Worm (Caenorhabditis elegans) whole organism, young adult: Measurements from ENCODE around the gene prx-12.

Source experiments
- bed-2 ChIP-seq: fragments of 200-800 bp; sonication (Bioruptor generic); IDR thresholded peaks from 2 replicates; pipeline ENCODE4 v1.3.6; 2022; ENCODE audit warnings: missing genetic modification reagents, missing genetic modification characterization, missing compliant biosample characterization
- ccch-3 ChIP-seq: fragments of 200-800 bp; sonication (Bioruptor generic); optimal IDR thresholded peaks from 2 replicates; lab custom pipeline; 2018; ENCODE audit warnings: mild to moderate bottlenecking, missing genetic modification characterization, missing compliant biosample characterization
- mes-4 ChIP-seq: sonication (generic microtip); optimal IDR thresholded peaks from 2 replicates; lab custom pipeline; 2016; ENCODE audit warnings: missing genotype, missing genetic modification characterization, missing compliant biosample characterization
- mxl-1 ChIP-seq: sonication (generic microtip); optimal IDR thresholded peaks from 2 replicates; lab custom pipeline; 2016; ENCODE audit warnings: missing genetic modification characterization, missing compliant biosample characterization
- rcor-1 ChIP-seq: fragments of 200-800 bp; sonication (Bioruptor generic); IDR thresholded peaks from 2 replicates; pipeline ENCODE4 v1.3.6; 2022; ENCODE audit warnings: missing genetic modification reagents, missing genetic modification characterization, missing compliant biosample characterization
- snpc-4 ChIP-seq, 5 experiments: fragments of 150-350 bp in 1 of 5; sonication (generic microtip) in 4 of 5; optimal IDR thresholded peaks; 2 replicates each; lab custom pipeline; 2014 to 2018; ENCODE audit warnings: missing genetic modification characterization in 5 of 5, missing biosample characterization in 3 of 5, antibody characterized with exemption in 2 of 5, mild to moderate bottlenecking in 2 of 5, missing compliant biosample characterization in 2 of 5, missing genotype in 2 of 5, moderate library complexity in 2 of 5, missing genetic modification reagents in 1 of 5
- unc-62 ChIP-seq: fragments of 150-350 bp; optimal IDR thresholded peaks from 2 replicates; lab custom pipeline; 2014; ENCODE audit warnings: missing biosample characterization, missing genetic modification reagents, missing genetic modification characterization

- TF ChIP-seq mxl-1 (tag; lab: Kevin White, UChicago) (no peak), ccch-3 (GFP tag; lab: Kevin White, UChicago) (no peak), unc-62 (no peak), bed-2 (GFP tag; lab: Robert Waterston, UW) (no peak), mes-4 (no peak), snpc-4 (GFP tag; optimal IDR thresholded peaks at IDR 0.05; lab: Kevin White, UChicago) (no peak), snpc-4 (tag; optimal IDR thresholded peaks at IDR 0.05; lab: Kevin White, UChicago) (no peak), rcor-1 (GFP tag; lab: Robert Waterston, UW) (no peak)
Measured at ce11 chrX:11345471-11345870, 47.6 kb upstream of the prx-12 start.
